Fruit fly (Drosophila melanogaster) whole organism, embryonic: Measurements from ENCODE around the gene CG3662.
A peak's percentile ranks its signal among the peaks of the same experiment; 100 is the strongest.

ENCODE experiments used
- Bgb ChIP-seq: fragments of 200-800 bp; sonication (Bioruptor generic); IDR thresholded peaks from 2 replicates; pipeline ENCODE4 v1.3.6; 2022; ENCODE audit warnings: missing biosample characterization, missing genetic modification characterization; ENCODE audit not compliant: partially characterized antibody
- Bteb2 ChIP-seq: fragments of 200-800 bp; sonication (Bioruptor generic); optimal IDR thresholded peaks from 2 replicates; lab custom pipeline; 2016; ENCODE audit warnings: missing biosample characterization, missing genetic modification characterization
- CG11696 ChIP-seq: fragments of 200-800 bp; sonication (Bioruptor generic); IDR thresholded peaks from 2 replicates; pipeline ENCODE4 v1.3.6; 2022; ENCODE audit warnings: missing biosample characterization, missing genetic modification characterization
- CG12744 ChIP-seq: fragments of 200-800 bp; sonication (Bioruptor generic); optimal IDR thresholded peaks from 2 replicates; lab custom pipeline; 2016; ENCODE audit warnings: missing biosample characterization, missing genetic modification characterization
- CG13123 ChIP-seq: fragments of 200-800 bp; sonication (Bioruptor generic); optimal IDR thresholded peaks from 2 replicates; lab custom pipeline; 2016; ENCODE audit warnings: missing biosample characterization, missing genetic modification characterization
- CG14050 ChIP-seq: fragments of 200-800 bp; sonication (Bioruptor generic); IDR thresholded peaks from 3 replicates; pipeline ENCODE4 v1.3.6; 2022; ENCODE audit warnings: missing biosample characterization, missing genetic modification characterization
- CG15696 ChIP-seq: fragments of 200-800 bp; sonication (Bioruptor generic); optimal IDR thresholded peaks from 2 replicates; lab custom pipeline; 2019; ENCODE audit warnings: missing biosample characterization, mild to moderate bottlenecking, missing genetic modification characterization, moderate library complexity
- CG1792 ChIP-seq: fragments of 200-800 bp; sonication (Bioruptor generic); optimal IDR thresholded peaks from 2 replicates; lab custom pipeline; 2016; ENCODE audit warnings: missing biosample characterization, missing genetic modification characterization
- CG2129 ChIP-seq: fragments of 200-800 bp; sonication (Bioruptor generic); IDR thresholded peaks from 2 replicates; pipeline ENCODE4 v1.3.6; 2022; ENCODE audit warnings: missing biosample characterization, missing genetic modification characterization; ENCODE audit not compliant: partially characterized antibody
- CG2199 ChIP-seq: fragments of 200-800 bp; sonication (Bioruptor generic); IDR thresholded peaks from 3 replicates; pipeline ENCODE4 v1.3.6; 2022; ENCODE audit warnings: missing biosample characterization, missing genetic modification characterization
- CG2712 ChIP-seq: fragments of 200-800 bp; optimal IDR thresholded peaks from 3 replicates; lab custom pipeline; 2019; ENCODE audit warnings: missing biosample characterization, mild to moderate bottlenecking, missing genetic modification characterization, moderate library complexity
- CG2889 ChIP-seq: fragments of 200-800 bp; sonication (Bioruptor generic); IDR thresholded peaks from 3 replicates; pipeline ENCODE4 v1.3.6; 2022; ENCODE audit warnings: missing biosample characterization, missing genetic modification characterization
- CG30431 ChIP-seq: fragments of 200-800 bp; sonication (Bioruptor generic); optimal IDR thresholded peaks from 2 replicates; lab custom pipeline; 2017; ENCODE audit warnings: missing biosample characterization, missing genetic modification characterization
- CG3163 ChIP-seq: fragments of 200-800 bp; sonication (Bioruptor generic); optimal IDR thresholded peaks from 3 replicates; lab custom pipeline; 2016; ENCODE audit warnings: missing biosample characterization, missing genetic modification characterization
- CG4328 ChIP-seq: fragments of 200-800 bp; sonication (Bioruptor generic); optimal IDR thresholded peaks from 3 replicates; lab custom pipeline; 2017; ENCODE audit warnings: missing biosample characterization, missing genetic modification reagents, missing genetic modification characterization
- CG43689 ChIP-seq: fragments of 200-800 bp; sonication (Bioruptor generic); IDR thresholded peaks from 2 replicates; pipeline ENCODE4 v1.3.6; 2022; ENCODE audit warnings: missing biosample characterization, missing genetic modification characterization
- CG4617 ChIP-seq: fragments of 200-800 bp; sonication (Bioruptor generic); optimal IDR thresholded peaks from 3 replicates; lab custom pipeline; 2016; ENCODE audit warnings: missing biosample characterization, missing genetic modification characterization, borderline replicate concordance
- CG5180 ChIP-seq: fragments of 200-800 bp; sonication (Bioruptor generic); optimal IDR thresholded peaks from 3 replicates; lab custom pipeline; 2017; ENCODE audit warnings: missing biosample characterization, missing genetic modification characterization, mild to moderate bottlenecking, moderate library complexity, missing genetic modification reagents
- CG5245 ChIP-seq: fragments of 200-800 bp; sonication (Bioruptor generic); optimal IDR thresholded peaks from 3 replicates; lab custom pipeline; 2016; ENCODE audit warnings: missing biosample characterization, missing genetic modification characterization
- CG6683 ChIP-seq: fragments of 200-800 bp; sonication (Bioruptor generic); optimal IDR thresholded peaks from 2 replicates; lab custom pipeline; 2017; ENCODE audit warnings: missing biosample characterization, mild to moderate bottlenecking, missing genetic modification characterization, missing genetic modification reagents
- CG8765 ChIP-seq: fragments of 200-800 bp; sonication (Bioruptor generic); IDR thresholded peaks from 2 replicates; pipeline ENCODE4 v1.3.6; 2022; ENCODE audit warnings: missing biosample characterization, missing genetic modification characterization
- CG9437 ChIP-seq: fragments of 200-800 bp; sonication (Bioruptor generic); optimal IDR thresholded peaks from 2 replicates; lab custom pipeline; 2018; ENCODE audit warnings: missing biosample characterization, mild to moderate bottlenecking, missing genetic modification characterization
- CG9797 ChIP-seq: fragments of 200-800 bp; sonication (Bioruptor generic); optimal IDR thresholded peaks from 3 replicates; lab custom pipeline; 2018; ENCODE audit warnings: missing biosample characterization, mild to moderate bottlenecking, missing genetic modification characterization
- CHES-1-like ChIP-seq: fragments of 200-800 bp; sonication (Bioruptor generic); optimal IDR thresholded peaks from 2 replicates; lab custom pipeline; 2016; ENCODE audit warnings: missing biosample characterization, missing genetic modification characterization
- Camta ChIP-seq: fragments of 200-800 bp; sonication (Bioruptor generic); optimal IDR thresholded peaks from 2 replicates; lab custom pipeline; 2016; ENCODE audit warnings: missing biosample characterization, missing genetic modification characterization
- CkIIα-i1 ChIP-seq: fragments of 200-800 bp; sonication (Bioruptor generic); IDR thresholded peaks from 2 replicates; pipeline ENCODE4 v1.3.6; 2022; ENCODE audit warnings: missing biosample characterization, missing genetic modification characterization
- D ChIP-seq, 2 experiments: fragments of 200-800 bp in 1 of 2; fragments of >200 bp in 1 of 2; sonication (Bioruptor generic) in 1 of 2; optimal IDR thresholded peaks; 2 replicates in 1 of 2; 3 replicates in 1 of 2; lab custom pipeline; 2017; ENCODE audit warnings: mild to moderate bottlenecking in 1 of 2, missing biosample characterization in 1 of 2, missing genetic modification characterization in 1 of 2, missing genetic modification reagents in 1 of 2
- Dref ChIP-seq: fragments of 200-800 bp; sonication (Bioruptor generic); IDR thresholded peaks from 2 replicates; pipeline ENCODE4 v1.3.6; 2022; ENCODE audit warnings: missing biosample characterization, missing genetic modification characterization
- E2f1 ChIP-seq: fragments of 200-800 bp; sonication (Bioruptor generic); IDR thresholded peaks from 2 replicates; pipeline ENCODE4 v1.3.6; 2022; ENCODE audit warnings: missing biosample characterization, missing genetic modification characterization
- ERR ChIP-seq: fragments of 200-800 bp; sonication (Bioruptor generic); optimal IDR thresholded peaks from 2 replicates; lab custom pipeline; 2016; ENCODE audit warnings: missing biosample characterization, missing genetic modification characterization
- Hr3 ChIP-seq: fragments of 200-800 bp; sonication (Bioruptor generic); optimal IDR thresholded peaks from 3 replicates; lab custom pipeline; 2016; ENCODE audit warnings: missing biosample characterization, missing genetic modification characterization
- MTF-1 ChIP-seq: fragments of 200-800 bp; sonication (Bioruptor generic); optimal IDR thresholded peaks from 2 replicates; lab custom pipeline; 2018; ENCODE audit warnings: missing biosample characterization, mild to moderate bottlenecking, missing genetic modification characterization, borderline replicate concordance
- Max ChIP-seq: fragments of 200-800 bp; sonication (Bioruptor generic); optimal IDR thresholded peaks from 2 replicates; lab custom pipeline; 2016; ENCODE audit warnings: missing biosample characterization, mild to moderate bottlenecking, missing genetic modification characterization
- Myb ChIP-seq: fragments of 200-800 bp; sonication (Bioruptor generic); optimal IDR thresholded peaks from 2 replicates; lab custom pipeline; 2016; ENCODE audit warnings: missing biosample characterization, missing genetic modification characterization
- NK7.1 ChIP-seq: fragments of 200-800 bp; sonication (Bioruptor generic); optimal IDR thresholded peaks from 3 replicates; lab custom pipeline; 2016; ENCODE audit warnings: missing biosample characterization, missing genetic modification characterization
- Poxn ChIP-seq: fragments of 200-800 bp; sonication (Bioruptor generic); IDR thresholded peaks from 2 replicates; pipeline ENCODE4 v1.3.6; 2022; ENCODE audit warnings: missing biosample characterization, missing genetic modification characterization
- Sin3A ChIP-seq: fragments of >200 bp; optimal IDR thresholded peaks from 2 replicates; lab custom pipeline; 2018
- Sry-δ ChIP-seq: fragments of 200-800 bp; sonication (Bioruptor generic); optimal IDR thresholded peaks from 2 replicates; lab custom pipeline; 2016; ENCODE audit warnings: missing biosample characterization, missing genetic modification characterization
- ara ChIP-seq: fragments of 200-800 bp; sonication (Bioruptor generic); IDR thresholded peaks from 2 replicates; pipeline ENCODE4 v1.3.6; 2022; ENCODE audit warnings: missing biosample characterization, missing genetic modification characterization
- az2 ChIP-seq: fragments of 200-800 bp; sonication (Bioruptor generic); optimal IDR thresholded peaks from 3 replicates; lab custom pipeline; 2016; ENCODE audit warnings: missing biosample characterization, missing genetic modification characterization
- chif ChIP-seq, 2 experiments: fragments of 200-800 bp; sonication (Bioruptor generic); optimal IDR thresholded peaks; 3 replicates each; lab custom pipeline; 2016; ENCODE audit warnings: missing biosample characterization in 2 of 2, missing genetic modification characterization in 2 of 2
- danr ChIP-seq: fragments of 200-800 bp; sonication (Bioruptor generic); IDR thresholded peaks from 2 replicates; pipeline ENCODE4 v1.3.6; 2022; ENCODE audit warnings: missing biosample characterization, missing genetic modification characterization
- dimm ChIP-seq: fragments of 200-800 bp; sonication (Bioruptor generic); IDR thresholded peaks from 2 replicates; pipeline ENCODE4 v1.3.6; 2022; ENCODE audit warnings: missing biosample characterization, missing genetic modification characterization
- dmrt11E ChIP-seq: fragments of 200-800 bp; sonication (Bioruptor generic); optimal IDR thresholded peaks from 3 replicates; lab custom pipeline; 2018; ENCODE audit warnings: missing biosample characterization, mild to moderate bottlenecking, missing genetic modification characterization, moderate library complexity
- gce ChIP-seq: fragments of 200-800 bp; sonication (Bioruptor generic); IDR thresholded peaks from 3 replicates; pipeline ENCODE4 v1.3.6; 2022; ENCODE audit warnings: missing biosample characterization, missing genetic modification characterization
- gsb ChIP-seq: fragments of 200-800 bp; sonication (Bioruptor generic); IDR thresholded peaks from 2 replicates; pipeline ENCODE4 v1.3.6; 2022; ENCODE audit warnings: missing biosample characterization, missing genetic modification characterization
- nau ChIP-seq: fragments of 200-800 bp; sonication (Bioruptor generic); optimal IDR thresholded peaks from 3 replicates; lab custom pipeline; 2017; ENCODE audit warnings: missing biosample characterization, mild to moderate bottlenecking, missing genetic modification characterization, missing genetic modification reagents
- p53 ChIP-seq: fragments of 200-800 bp; sonication (Bioruptor generic); optimal IDR thresholded peaks from 2 replicates; lab custom pipeline; 2016; ENCODE audit warnings: missing biosample characterization, missing genetic modification characterization
- peb ChIP-seq: fragments of 200-800 bp; sonication (Bioruptor generic); IDR thresholded peaks from 2 replicates; pipeline ENCODE4 v1.3.6; 2022; ENCODE audit warnings: missing biosample characterization, missing genetic modification characterization
- tin ChIP-seq: fragments of 200-800 bp; sonication (Bioruptor generic); optimal IDR thresholded peaks from 3 replicates; lab custom pipeline; 2016; ENCODE audit warnings: missing biosample characterization, missing genetic modification characterization

The CG3662 gene

DNA sequence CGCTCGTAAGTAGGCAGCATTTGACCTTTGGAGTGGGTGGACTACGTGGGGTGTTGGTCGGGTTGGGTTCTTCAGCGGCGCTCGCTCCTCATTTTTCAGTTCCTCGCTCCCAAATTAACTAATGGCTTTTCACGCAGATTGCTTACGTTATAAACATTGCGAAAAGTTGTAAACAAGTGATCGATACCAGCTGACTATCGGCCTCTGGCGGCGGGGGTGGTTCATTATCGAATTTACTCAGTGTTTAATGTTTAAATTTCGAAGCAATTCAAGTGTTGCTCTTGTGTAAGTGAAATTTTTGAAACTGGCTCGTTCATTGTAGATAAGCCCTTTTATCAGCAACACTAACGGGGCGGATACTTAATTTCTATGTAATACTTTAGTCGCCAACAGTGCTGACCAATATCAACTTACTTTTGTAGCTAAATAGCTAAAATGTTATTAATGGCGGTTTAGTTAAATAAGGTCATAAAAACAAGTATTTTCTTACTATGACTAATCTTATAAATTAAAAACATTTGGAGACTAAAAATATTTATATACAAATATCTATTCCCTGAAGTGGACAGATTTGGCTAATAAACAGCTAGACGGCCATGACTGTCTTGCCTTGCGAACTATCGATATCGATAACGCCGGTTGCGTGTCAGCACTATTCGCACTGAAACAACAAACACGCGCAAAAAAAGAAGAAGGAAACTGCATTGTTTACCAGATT, 1.6 kb upstream of the CG3662 start, which contains the start of the genes PGAP2 and Clp (continued):
- TF ChIP-seq Max (GFP tag; lab: Kevin White, UChicago) (peak; percentile 61), Dref (GFP tag; lab: Robert Waterston, UW) (peak; percentile 74), gsb (GFP tag; lab: Robert Waterston, UW) (no peak), Camta (GFP tag; lab: Kevin White, UChicago) (peak; percentile 33), gce (no peak), CG13123 (GFP tag; lab: Kevin White, UChicago) (peak; percentile 38), Bgb (GFP tag; lab: Robert Waterston, UW) (no peak), CG2199 (GFP tag; lab: Robert Waterston, UW) (no peak), CG2889 (peak; percentile 59; the same call in 2 of the 3 replicates), E2f1 (GFP tag; lab: Robert Waterston, UW) (peak; percentile 80), CG4328 (GFP tag; lab: Kevin White, UChicago) (peak; percentile 48), CG5245 (GFP tag; lab: Kevin White, UChicago) (peak; percentile 42), ara (GFP tag; lab: Robert Waterston, UW) (peak; percentile 64; the same call in 1 of the 2 replicates), CG2712 (tag; lab: Kevin White, UChicago) (peak; percentile 85), CG2129 (peak; percentile 21; the same call in 1 of the 2 replicates), dimm (GFP tag; lab: Robert Waterston, UW) (peak; percentile 44; the same call in 1 of the 2 replicates), CG9797 (GFP tag; lab: Kevin White, UChicago) (peak; percentile 9), CG11696 (GFP tag; lab: Robert Waterston, UW) (no peak), CG5180 (peak; percentile 46), az2 (GFP tag; lab: Kevin White, UChicago) (peak; percentile 64), CG8765 (GFP tag; lab: Robert Waterston, UW) (peak; percentile 52; the same call in 1 of the 2 replicates), Myb (GFP tag; lab: Kevin White, UChicago) (no peak), CG43689 (GFP tag; lab: Robert Waterston, UW) (no peak), CG12744 (GFP tag; lab: Kevin White, UChicago) (peak; percentile 21), CHES-1-like (GFP tag; lab: Kevin White, UChicago) (peak; percentile 30), CG9437 (GFP tag; lab: Kevin White, UChicago) (peak; percentile 98), Bteb2 (peak; percentile 46), MTF-1 (GFP tag; lab: Kevin White, UChicago) (no peak), CkIIα-i1 (no peak), Sry-δ (GFP tag; lab: Kevin White, UChicago) (peak; percentile 77), p53 (no peak), CG15696 (tag; lab: Kevin White, UChicago) (peak; percentile 71), dmrt11E (tag; lab: Kevin White, UChicago) (peak; percentile 78), CG3163 (GFP tag; lab: Kevin White, UChicago) (no peak), Poxn (GFP tag; lab: Robert Waterston, UW) (peak; percentile 23; the same call in 1 of the 2 replicates), Hr3 (GFP tag; lab: Kevin White, UChicago) (peak; percentile 76), ERR (GFP tag; lab: Kevin White, UChicago) (no peak), D (optimal IDR thresholded peaks at IDR 0.05; lab: Kevin White, UChicago) (no peak), D (GFP tag; optimal IDR thresholded peaks at IDR 0.05; lab: Kevin White, UChicago) (peak; percentile 41), danr (peak; percentile 57; the same call in 1 of the 2 replicates), CG30431 (GFP tag; lab: Kevin White, UChicago) (peak; percentile 19), CG1792 (no peak), Sin3A (lab: Kevin White, UChicago) (peak; percentile 61), CG4617 (GFP tag; lab: Kevin White, UChicago) (peak; percentile 61), chif (GFP tag; optimal IDR thresholded peaks at IDR 0.05; lab: Kevin White, UChicago) (peak; percentile 43 to 56), NK7.1 (peak; percentile 6), tin (GFP tag; lab: Kevin White, UChicago) (peak; percentile 73), peb (peak; percentile 57; the same call in 1 of the 2 replicates), nau (no peak), CG6683 (no peak), CG14050 (peak; percentile 53; the same call in 2 of the 3 replicates)
